Worm (Caenorhabditis elegans) whole organism, midembryonic: ENCODE data around the gene C16C8.14.

Experiments
- cog-1 ChIP-seq: sonication (generic microtip); optimal IDR thresholded peaks from 2 replicates; lab custom pipeline; 2016; ENCODE audit warnings: missing genetic modification characterization, missing compliant biosample characterization
- flt-1 ChIP-seq: fragments of 200-800 bp; sonication (Bioruptor generic); IDR thresholded peaks from 2 replicates; pipeline ENCODE4 v1.3.6; 2022; ENCODE audit warnings: missing genetic modification characterization, missing compliant biosample characterization
- ref-1 ChIP-seq: fragments of 200-800 bp; sonication (Bioruptor generic); conservative IDR thresholded peaks from 2 replicates; pipeline ENCODE4 v1.3.6; 2022; ENCODE audit warnings: missing genetic modification reagents, missing genetic modification characterization, missing compliant biosample characterization
- ztf-29 ChIP-seq: fragments of 200-800 bp; sonication (Bioruptor generic); IDR thresholded peaks from 2 replicates; pipeline ENCODE4 v1.3.6; 2022; ENCODE audit warnings: missing genetic modification reagents, missing genetic modification characterization, missing compliant biosample characterization

- no peak for TF ChIP-seq flt-1
- no peak for TF ChIP-seq cog-1 (tag; lab: Kevin White, UChicago)
- TF ChIP-seq ztf-29 (GFP tag; lab: Robert Waterston, UW), result no peak
- no peak for TF ChIP-seq ref-1
Measured at ce11 chrII:3473744-3474143, 24.1 kb downstream of the C16C8.14 start, which contains the start of gene sdz-32.
